Worm (Caenorhabditis elegans): ENCODE results near the gene him-17.

Gene him-17

DNA sequence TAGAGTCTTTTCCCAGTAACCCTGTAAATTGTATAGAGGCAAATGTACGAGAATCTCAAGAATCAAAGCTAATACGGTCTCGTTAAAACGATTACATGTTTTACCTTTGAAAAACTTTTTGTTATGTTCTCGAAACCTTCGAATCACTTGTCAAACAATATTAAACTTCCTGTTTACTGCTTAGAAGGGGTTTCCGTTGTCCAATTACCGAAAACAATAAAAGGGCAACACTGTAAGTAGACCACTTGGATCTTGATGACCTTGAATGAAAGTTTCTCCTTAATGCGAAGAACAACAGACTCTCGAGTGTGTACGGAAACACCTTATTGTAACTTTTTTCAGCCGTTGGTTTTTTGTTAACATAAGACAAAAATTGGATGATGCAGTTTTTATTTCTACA is 24.1 kb downstream of the him-17 start:
- no peak for TF ChIP-seq duxl-1 (tag; optimal IDR thresholded peaks at IDR 0.05; ENCODE audit: poor library complexity)
- no peak for TF ChIP-seq nhr-76 (tag; optimal IDR thresholded peaks at IDR 0.05)
- TF ChIP-seq jun-1 (tag; optimal IDR thresholded peaks at IDR 0.05), result no peak
- no peak for TF ChIP-seq ceh-82 (tag; optimal IDR thresholded peaks at IDR 0.05)
- TF ChIP-seq snpc-1.2 (GFP tag; IDR thresholded peaks at IDR 0.05), result no peak
- no peak for TF ChIP-seq ztf-7 (tag; optimal IDR thresholded peaks at IDR 0.05)
- peak; percentile 4 for TF ChIP-seq dve-1 (tag; optimal IDR thresholded peaks at IDR 0.05; ENCODE audit: insufficient read depth)
- no peak for TF ChIP-seq hlh-30 (tag; optimal IDR thresholded peaks at IDR 0.05; ENCODE audit: insufficient read depth)
- no peak for TF ChIP-seq zip-11 (GFP tag; IDR thresholded peaks at IDR 0.05)
- TF ChIP-seq ceh-20 (GFP tag; IDR thresholded peaks at IDR 0.05), result no peak
- TF ChIP-seq skn-1 (tag; optimal IDR thresholded peaks at IDR 0.05), result no peak
- no peak for TF ChIP-seq pqm-1 (tag; optimal IDR thresholded peaks at IDR 0.05)
- TF ChIP-seq hlh-11 (tag; optimal IDR thresholded peaks at IDR 0.05), result no peak
- no peak for TF ChIP-seq unc-39 (tag; optimal IDR thresholded peaks at IDR 0.05)
- no peak for TF ChIP-seq aha-1 (tag)
- no peak for TF ChIP-seq mxl-2 (GFP tag; conservative IDR thresholded peaks at IDR 0.05)
- TF ChIP-seq spr-1 (tag; optimal IDR thresholded peaks at IDR 0.05), result no peak
- TF ChIP-seq tag-97 (GFP tag; IDR thresholded peaks at IDR 0.05), result no peak
- TF ChIP-seq nhr-28 (tag; optimal IDR thresholded peaks at IDR 0.05), result no peak
- no peak for TF ChIP-seq vab-7 (GFP tag; IDR thresholded peaks at IDR 0.05)
- no peak for TF ChIP-seq mdt-29 (GFP tag; IDR thresholded peaks at IDR 0.05)
- TF ChIP-seq arid-1 (GFP tag; conservative IDR thresholded peaks at IDR 0.05), result no peak
- no peak for TF ChIP-seq F10B5.3 (tag; optimal IDR thresholded peaks at IDR 0.05)
- no peak for TF ChIP-seq lin-39 (tag; optimal IDR thresholded peaks at IDR 0.05)
- TF ChIP-seq ceh-62 (tag; optimal IDR thresholded peaks at IDR 0.05), result no peak
- peak in 1 of 2 experiments; percentile 83 for TF ChIP-seq unc-62 (GFP tag; optimal IDR thresholded peaks at IDR 0.05 in 1 of 2)
- TF ChIP-seq unc-62 (tag; optimal IDR thresholded peaks at IDR 0.05), result peak; percentile 24
- no peak for TF ChIP-seq lir-3 (tag; optimal IDR thresholded peaks at IDR 0.05)
- no peak for TF ChIP-seq saeg-2 (GFP tag; IDR thresholded peaks at IDR 0.05)
- TF ChIP-seq zfp-3 (GFP tag; conservative IDR thresholded peaks at IDR 0.05), result no peak
- no peak for TF ChIP-seq nhr-111 (GFP tag; optimal IDR thresholded peaks at IDR 0.05)
- no peak for TF ChIP-seq Y48G9A.11 (GFP tag; IDR thresholded peaks at IDR 0.05)
- no peak for TF ChIP-seq F49E8.2 (tag; optimal IDR thresholded peaks at IDR 0.05; ENCODE audit: borderline replicate concordance)
- TF ChIP-seq ceh-28 (tag; optimal IDR thresholded peaks at IDR 0.05), result no peak
- no peak for TF ChIP-seq lin-13 (GFP tag; optimal IDR thresholded peaks at IDR 0.05)
- no peak for TF ChIP-seq lin-29 (GFP tag; IDR thresholded peaks at IDR 0.05)
- peak; percentile 68 for TF ChIP-seq ama-1 (optimal IDR thresholded peaks at IDR 0.05)
- TF ChIP-seq daf-8 (GFP tag; IDR thresholded peaks at IDR 0.05), result no peak
- TF ChIP-seq set-16 (GFP tag; IDR thresholded peaks at IDR 0.05), result no peak
- TF ChIP-seq nhr-6 (tag; optimal IDR thresholded peaks at IDR 0.05), result peak; percentile 72
- TF ChIP-seq nhr-42 (GFP tag; IDR thresholded peaks at IDR 0.05), result no peak
- peak in 1 of 2 experiments; percentile 48 for TF ChIP-seq lsy-2 (tag; optimal IDR thresholded peaks at IDR 0.05)
- no peak for TF ChIP-seq madf-5 (GFP tag; IDR thresholded peaks at IDR 0.05)
- no peak for TF ChIP-seq egl-43 (GFP tag; IDR thresholded peaks at IDR 0.05)
- no peak for TF ChIP-seq nhr-10 (tag; optimal IDR thresholded peaks at IDR 0.05)
- no peak for TF ChIP-seq Y5F2A.4 (GFP tag; optimal IDR thresholded peaks at IDR 0.05)
- TF ChIP-seq zip-2 (tag; optimal IDR thresholded peaks at IDR 0.05), result no peak
- no peak for TF ChIP-seq aly-2 (tag; optimal IDR thresholded peaks at IDR 0.05)
- no peak for TF ChIP-seq lin-15B (tag; optimal IDR thresholded peaks at IDR 0.05)
- no peak for TF ChIP-seq snpc-4 (tag; optimal IDR thresholded peaks at IDR 0.05)
- TF ChIP-seq mep-1 (tag; optimal IDR thresholded peaks at IDR 0.05), result peak; percentile 10

Data from whole organism, L4 larva.